Worm (Caenorhabditis elegans): ENCODE data around the gene rsa-2.
"Not testable (repeated sequence)": the region's sequence is repeated elsewhere in the genome, so short reads cannot be mapped to it uniquely, and the experiment has no call there.

Gene rsa-2

DNA sequence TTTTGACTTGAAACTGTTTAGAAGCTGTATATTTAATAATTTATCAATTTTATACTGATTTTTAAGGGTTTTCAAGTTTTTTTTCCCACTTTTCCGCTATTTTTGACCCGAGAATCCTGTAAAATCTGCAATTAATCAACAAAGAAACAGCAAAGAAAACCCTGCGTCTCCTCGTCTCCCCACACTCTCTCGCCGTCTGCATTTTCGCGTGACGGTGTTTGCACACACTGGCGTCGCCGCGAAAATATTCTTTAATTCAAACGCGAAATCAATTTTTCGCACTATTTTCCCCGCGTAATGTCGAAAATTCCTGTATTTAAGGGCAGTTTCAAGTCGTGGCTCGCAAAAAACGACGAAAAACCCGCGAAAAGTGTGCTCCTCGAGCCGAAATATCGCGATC, at the start of gene rsa-2:
Gene rsa-2 (plus strand): TSS at position 221 of the 400 bp plus-strand sequence.
- peak; percentile 21 for TF ChIP-seq tbx-2 (tag; optimal IDR thresholded peaks at IDR 0.05)
- no peak for TF ChIP-seq dmd-4 (tag; optimal IDR thresholded peaks at IDR 0.05; ENCODE audit: borderline replicate concordance)
- no peak for TF ChIP-seq madf-2 (tag; optimal IDR thresholded peaks at IDR 0.05)
- TF ChIP-seq zip-5 (tag; optimal IDR thresholded peaks at IDR 0.05) = no peak
- TF ChIP-seq pros-1 (tag; optimal IDR thresholded peaks at IDR 0.05) = no peak
- no peak for TF ChIP-seq hlh-8 (tag; optimal IDR thresholded peaks at IDR 0.05)
- no peak for TF ChIP-seq npax-4 (tag; optimal IDR thresholded peaks at IDR 0.05)
- peak; percentile 34 for TF ChIP-seq elt-2 (tag; optimal IDR thresholded peaks at IDR 0.05)
- TF ChIP-seq eyg-1 (tag; optimal IDR thresholded peaks at IDR 0.05) = no peak
- TF ChIP-seq gmeb-2 (tag; optimal IDR thresholded peaks at IDR 0.05) = no peak
- no peak for TF ChIP-seq ceh-34 (tag; optimal IDR thresholded peaks at IDR 0.05)
- TF ChIP-seq unc-42 (tag; optimal IDR thresholded peaks at IDR 0.05) = no peak
- TF ChIP-seq nfya-1 (tag; optimal IDR thresholded peaks at IDR 0.05) = peak; percentile 24
- no peak for TF ChIP-seq hlh-15 (tag; optimal IDR thresholded peaks at IDR 0.05)
- no peak for TF ChIP-seq lin-11 (tag; optimal IDR thresholded peaks at IDR 0.05)
- no peak for TF ChIP-seq pat-9 (tag; optimal IDR thresholded peaks at IDR 0.05)
- no peak for TF ChIP-seq ztf-16 (tag; optimal IDR thresholded peaks at IDR 0.05)
- no peak for TF ChIP-seq ref-2 (tag; optimal IDR thresholded peaks at IDR 0.05)
- TF ChIP-seq pqm-1 (tag; optimal IDR thresholded peaks at IDR 0.05) = no peak
- no peak for TF ChIP-seq fax-1 (tag; optimal IDR thresholded peaks at IDR 0.05)
- peak; percentile 20 for TF ChIP-seq ceh-30 (tag; optimal IDR thresholded peaks at IDR 0.05)
- TF ChIP-seq C08G9.2 (tag; optimal IDR thresholded peaks at IDR 0.05) = no peak
- TF ChIP-seq ceh-45 (GFP tag; IDR thresholded peaks at IDR 0.05) = no peak
- TF ChIP-seq fkh-10 (GFP tag; optimal IDR thresholded peaks at IDR 0.05) = no peak
- TF ChIP-seq ceh-24 (tag; optimal IDR thresholded peaks at IDR 0.05) = no peak

ce11 chrIII:11022278-11022677, 41.0 kb upstream of the rsa-2 start:
- TF ChIP-seq npax-4 (tag; optimal IDR thresholded peaks at IDR 0.05) (no peak), pax-1 (tag; optimal IDR thresholded peaks at IDR 0.05) (no peak), ceh-24 (tag; optimal IDR thresholded peaks at IDR 0.05) (no peak), unc-42 (tag; optimal IDR thresholded peaks at IDR 0.05) (no peak), ama-1 (optimal IDR thresholded peaks at IDR 0.05) (no peak), F13H6.1 (tag; optimal IDR thresholded peaks at IDR 0.05) (no peak)

DNA sequence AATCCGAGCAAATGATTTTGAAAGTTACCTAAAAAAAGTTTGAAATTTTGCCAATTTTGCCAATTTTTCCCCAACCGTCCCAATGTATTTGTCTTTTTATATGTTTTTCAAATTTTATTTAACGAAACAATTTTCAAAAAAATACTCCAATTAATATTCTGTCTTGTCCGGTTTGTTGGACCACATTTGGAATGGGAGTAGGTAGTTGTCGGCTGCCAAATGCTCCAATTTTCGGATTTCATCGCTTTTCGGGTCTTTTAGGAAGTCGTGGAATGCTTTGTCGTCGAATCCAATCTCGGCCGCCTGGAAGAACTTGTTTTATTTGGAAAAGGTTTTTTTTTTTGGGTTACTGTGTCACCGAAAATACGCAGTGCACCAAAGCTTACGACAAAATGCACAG, 38.1 kb upstream of the rsa-2 start:
- TF ChIP-seq npax-4 (tag; optimal IDR thresholded peaks at IDR 0.05) (no peak), ceh-22 (tag; optimal IDR thresholded peaks at IDR 0.05) (no peak), ets-4 (tag; optimal IDR thresholded peaks at IDR 0.05) (no peak), hlh-30 (tag; optimal IDR thresholded peaks at IDR 0.05; ENCODE audit: insufficient read depth) (no peak), fax-1 (tag; optimal IDR thresholded peaks at IDR 0.05) (no peak), madf-2 (tag; optimal IDR thresholded peaks at IDR 0.05) (no peak), eyg-1 (tag; optimal IDR thresholded peaks at IDR 0.05) (no peak), hlh-13 (GFP tag; optimal IDR thresholded peaks at IDR 0.05) (no peak), ztf-16 (tag; optimal IDR thresholded peaks at IDR 0.05) (no peak), C08G9.2 (tag; optimal IDR thresholded peaks at IDR 0.05) (no peak), ceh-24 (tag; optimal IDR thresholded peaks at IDR 0.05) (no peak), ahr-1 (tag; optimal IDR thresholded peaks at IDR 0.05) (no peak), hlh-8 (tag; optimal IDR thresholded peaks at IDR 0.05) (no peak), Y22D7AL.16 (tag; optimal IDR thresholded peaks at IDR 0.05) (no peak), pros-1 (tag; optimal IDR thresholded peaks at IDR 0.05) (no peak)

ce11 chrIII:11026516-11027048, 36.7 kb upstream of the rsa-2 start, which contains the start of gene Y48A6B.7:
Gene Y48A6B.7 (minus strand): TSS chrIII:11026566.
- no peak for TF ChIP-seq nhr-232 (tag; optimal IDR thresholded peaks at IDR 0.05)
- TF ChIP-seq pqm-1 (tag; optimal IDR thresholded peaks at IDR 0.05) = peak; percentile 62
- TF ChIP-seq elt-2 (tag; optimal IDR thresholded peaks at IDR 0.05) = peak; percentile 58

DNA sequence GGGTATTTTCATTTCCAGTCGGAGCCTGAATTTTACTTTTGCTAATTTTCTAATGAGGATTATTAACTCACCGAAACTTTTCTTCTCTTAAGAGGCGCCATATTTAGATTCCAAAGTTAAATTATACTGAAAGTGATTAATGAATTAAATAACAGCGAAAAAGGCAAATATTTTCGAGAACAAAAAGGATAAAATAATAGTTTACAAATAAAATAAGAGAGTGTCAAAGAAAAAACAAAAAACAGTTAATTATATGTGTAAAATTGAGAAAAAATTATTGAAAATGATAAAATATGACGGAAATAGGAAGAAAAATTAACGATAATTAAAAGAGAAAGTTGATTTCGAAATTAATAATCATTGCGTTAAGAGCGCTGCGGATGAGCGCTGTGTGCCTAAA, 33.9 kb upstream of the rsa-2 start, which contains the start of gene Y48A6B.8:
Gene Y48A6B.8 (minus strand): TSS at position 101 of the 400 bp plus-strand sequence.
- TF ChIP-seq hlh-8 (tag; optimal IDR thresholded peaks at IDR 0.05); K09A11.1 (tag; optimal IDR thresholded peaks at IDR 0.05; ENCODE audit: insufficient read depth); nhr-232 (tag; optimal IDR thresholded peaks at IDR 0.05): not testable (repeated sequence)

All from whole organism, late embryonic.